Worm (Caenorhabditis elegans): ENCODE measurements around the gene C31H1.5.

The C31H1.5 gene

ce11 chrIV:5811079-5811622 lies 14.6 kb upstream of the C31H1.5 start (continued):
- TF ChIP-seq madf-6 (GFP tag; IDR thresholded peaks at IDR 0.05): 0 out of 2 replicates have a peak, but pooled peaks have one; percentile 23
- no peak for TF ChIP-seq madf-10 (tag; optimal IDR thresholded peaks at IDR 0.05)
- TF ChIP-seq aptf-3 (GFP tag; IDR thresholded peaks at IDR 0.05): no peak
- TF ChIP-seq Y53G8AR.9 (GFP tag; conservative IDR thresholded peaks at IDR 0.05): no peak
- TF ChIP-seq egl-44 (GFP tag; IDR thresholded peaks at IDR 0.05): no peak
- no peak for TF ChIP-seq egrh-3 (GFP tag; IDR thresholded peaks at IDR 0.05)
- TF ChIP-seq madf-8 (GFP tag; conservative IDR thresholded peaks at IDR 0.05): no peak
- no peak for TF ChIP-seq ets-4 (GFP tag; optimal IDR thresholded peaks at IDR 0.05)
- TF ChIP-seq ztf-22 (GFP tag; optimal IDR thresholded peaks at IDR 0.05): no peak
- TF ChIP-seq ztf-18 (tag; optimal IDR thresholded peaks at IDR 0.05): no peak
- TF ChIP-seq F37B4.10 (GFP tag; IDR thresholded peaks at IDR 0.05): no peak
- TF ChIP-seq lsy-27 (tag; optimal IDR thresholded peaks at IDR 0.05; ENCODE audit: borderline replicate concordance, insufficient read depth): no peak
- TF ChIP-seq rpc-1 (optimal IDR thresholded peaks at IDR 0.05): no peak
- no peak for TF ChIP-seq rpc-1 (tag; optimal IDR thresholded peaks at IDR 0.05)
- no peak for TF ChIP-seq ceh-58 (GFP tag; IDR thresholded peaks at IDR 0.05)
- no peak for TF ChIP-seq attf-6 (GFP tag; IDR thresholded peaks at IDR 0.05)

- no peak for TF ChIP-seq Y53F4B.3 (GFP tag; IDR thresholded peaks at IDR 0.05)
- TF ChIP-seq hrde-1 (tag; optimal IDR thresholded peaks at IDR 0.05; ENCODE audit: borderline replicate concordance): no peak
- no peak for TF ChIP-seq nhr-27 (tag; optimal IDR thresholded peaks at IDR 0.05)
- no peak for TF ChIP-seq hmg-1.2 (GFP tag; IDR thresholded peaks at IDR 0.05)
- TF ChIP-seq T07F8.4 (tag; optimal IDR thresholded peaks at IDR 0.05): no peak
- TF ChIP-seq ceh-27 (GFP tag; optimal IDR thresholded peaks at IDR 0.05): no peak
- TF ChIP-seq egl-18 (GFP tag; IDR thresholded peaks at IDR 0.05): no peak
- no peak for TF ChIP-seq let-607 (tag; optimal IDR thresholded peaks at IDR 0.05)
- TF ChIP-seq Y53G8AR.9 (GFP tag; conservative IDR thresholded peaks at IDR 0.05): no peak
- no peak for TF ChIP-seq sdz-38 (tag; optimal IDR thresholded peaks at IDR 0.05)
- TF ChIP-seq hsf-1 (GFP tag; IDR thresholded peaks at IDR 0.05): no peak
- no peak for TF ChIP-seq lsy-27 (tag; optimal IDR thresholded peaks at IDR 0.05; ENCODE audit: borderline replicate concordance, insufficient read depth)
- no peak for TF ChIP-seq snpc-4 (GFP tag; optimal IDR thresholded peaks at IDR 0.05)
- no peak for TF ChIP-seq snpc-4 (tag; optimal IDR thresholded peaks at IDR 0.05)
- TF ChIP-seq B0019.2 (GFP tag; conservative IDR thresholded peaks at IDR 0.05): no peak
- TF ChIP-seq nhr-120 (GFP tag; IDR thresholded peaks at IDR 0.05): no peak
- TF ChIP-seq F39B2.1 (GFP tag; IDR thresholded peaks at IDR 0.05): no peak
Measured at ce11 chrIV:5809733-5810132, 13.1 kb upstream of the C31H1.5 start.

- TF ChIP-seq ekl-4 (GFP tag; IDR thresholded peaks at IDR 0.05) (no peak), nfyb-1 (GFP tag; IDR thresholded peaks at IDR 0.05) (0 out of 2 replicates have a peak, but pooled peaks have one; percentile 52)
Measured at ce11 chrIV:5806909-5807308, 10.3 kb upstream of the C31H1.5 start, which contains the start of gene lntl-1. Gene lntl-1 (minus strand): TSS chrIV:5807093.

- TF ChIP-seq rpc-1 (optimal IDR thresholded peaks at IDR 0.05) (no peak), rpc-1 (tag; optimal IDR thresholded peaks at IDR 0.05) (no peak), ets-4 (GFP tag; optimal IDR thresholded peaks at IDR 0.05) (no peak), gei-17 (GFP tag; optimal IDR thresholded peaks at IDR 0.05) (no peak), xnd-1 (tag; optimal IDR thresholded peaks at IDR 0.05) (no peak), mes-4 (tag; optimal IDR thresholded peaks at IDR 0.05) (no peak), nhr-90 (tag; optimal IDR thresholded peaks at IDR 0.05) (no peak), mcd-1 (GFP tag; IDR thresholded peaks at IDR 0.05) (no peak), hsf-1 (GFP tag; IDR thresholded peaks at IDR 0.05) (no peak)
Measured at ce11 chrIV:5806348-5806747, 9.8 kb upstream of the C31H1.5 start.

All from whole organism, young adult.